Fruit fly (Drosophila melanogaster): Measurements from ENCODE around the gene Tdh.
A peak's percentile ranks its signal among the peaks of the same experiment; 100 is the strongest.

Gene Tdh

dm6 chr3L:20444815-20445519 is 21.8 kb upstream of the Tdh start (continued):
- TF ChIP-seq CG17385 (GFP tag; optimal IDR thresholded peaks at IDR 0.05) (peak; percentile 83), gt (GFP tag; IDR thresholded peaks at IDR 0.05) (peak; percentile 68), Jarid2 (GFP tag; optimal IDR thresholded peaks at IDR 0.05) (peak; percentile 65), CG7928 (GFP tag; optimal IDR thresholded peaks at IDR 0.05) (peak; percentile 52), unpg (GFP tag; optimal IDR thresholded peaks at IDR 0.05) (peak; percentile 93), HHEX (GFP tag; optimal IDR thresholded peaks at IDR 0.05) (peak; percentile 87), Sin3A (optimal IDR thresholded peaks at IDR 0.05) (no peak), fd3F (GFP tag; optimal IDR thresholded peaks at IDR 0.05) (peak; percentile 79), Myb (GFP tag; optimal IDR thresholded peaks at IDR 0.05) (no peak), CG13123 (GFP tag; optimal IDR thresholded peaks at IDR 0.05) (peak; percentile 57), CG8765 (GFP tag; IDR thresholded peaks at IDR 0.05) (peak; percentile 77; the same call in 1 of the 2 replicates), tll (GFP tag; optimal IDR thresholded peaks at IDR 0.05) (no peak), D19B (GFP tag; optimal IDR thresholded peaks at IDR 0.05) (peak; percentile 54), toy (GFP tag; IDR thresholded peaks at IDR 0.05) (peak; percentile 86), Xrp1 (GFP tag; IDR thresholded peaks at IDR 0.05) (peak; percentile 93), PHDP (tag; optimal IDR thresholded peaks at IDR 0.05) (peak; percentile 84), trem (tag; optimal IDR thresholded peaks at IDR 0.05) (peak; percentile 71), CG7271 (tag; optimal IDR thresholded peaks at IDR 0.05) (peak; percentile 71), CG31441 (GFP tag; IDR thresholded peaks at IDR 0.05) (peak; percentile 89), sima (GFP tag; optimal IDR thresholded peaks at IDR 0.05) (no peak), Stat92E (GFP tag; optimal IDR thresholded peaks at IDR 0.05) (no peak), Lim3 (GFP tag; IDR thresholded peaks at IDR 0.05) (peak; percentile 65; the same call in 1 of the 2 replicates), Ets65A (GFP tag) (peak; percentile 83), zfh2 (GFP tag; optimal IDR thresholded peaks at IDR 0.05) (peak; percentile 34), dpn (GFP tag; optimal IDR thresholded peaks at IDR 0.05) (peak; percentile 24 to 89), cg (GFP tag; optimal IDR thresholded peaks at IDR 0.05) (no peak), fd96Cb (tag; optimal IDR thresholded peaks at IDR 0.05) (peak; percentile 87), ato (GFP tag; IDR thresholded peaks at IDR 0.05; ENCODE audit: partially characterized antibody) (no peak), chinmo (GFP tag; IDR thresholded peaks at IDR 0.05; ENCODE audit: partially characterized antibody) (no peak), ranshi (GFP tag; IDR thresholded peaks at IDR 0.05) (peak; percentile 91), lab (GFP tag; optimal IDR thresholded peaks at IDR 0.05) (peak; percentile 92), CG9727 (GFP tag; optimal IDR thresholded peaks at IDR 0.05) (peak; percentile 87), CG6765 (GFP tag; optimal IDR thresholded peaks at IDR 0.05) (peak; percentile 65), Mrtf (GFP tag; IDR thresholded peaks at IDR 0.05) (peak; percentile 84), tap (tag; optimal IDR thresholded peaks at IDR 0.05) (peak; percentile 84), lilli (GFP tag; optimal IDR thresholded peaks at IDR 0.05) (peak; percentile 74), Oaz (GFP tag; IDR thresholded peaks at IDR 0.05) (peak; percentile 85), ind (GFP tag; optimal IDR thresholded peaks at IDR 0.05) (peak; percentile 89), CG34422 (GFP tag; IDR thresholded peaks at IDR 0.05) (peak; percentile 94), prd (optimal IDR thresholded peaks at IDR 0.05) (no peak), prd (GFP tag; IDR thresholded peaks at IDR 0.05) (peak; percentile 94), Dek (tag; optimal IDR thresholded peaks at IDR 0.05) (peak; percentile 66), vnd (GFP tag; IDR thresholded peaks at IDR 0.05; ENCODE audit: partially characterized antibody) (no peak), kay (GFP tag; optimal IDR thresholded peaks at IDR 0.05) (peak; percentile 62), nmo (GFP tag; optimal IDR thresholded peaks at IDR 0.05) (peak; percentile 87), so (GFP tag; IDR thresholded peaks at IDR 0.05) (peak; percentile 91), CG16813 (GFP tag; IDR thresholded peaks at IDR 0.05; ENCODE audit: partially characterized antibody) (no peak), ssp (GFP tag; IDR thresholded peaks at IDR 0.05) (peak; percentile 81), ash1 (GFP tag; optimal IDR thresholded peaks at IDR 0.05) (no peak)
